Fruit fly (Drosophila melanogaster) whole organism, embryonic: ENCODE measurements around the gene CG1309.

Experiments used
- BEAF-32 ChIP-seq: fragments of 200-800 bp; sonication (Bioruptor generic); optimal IDR thresholded peaks from 3 replicates; lab custom pipeline; 2017; ENCODE audit warnings: missing biosample characterization, missing genetic modification characterization, mild to moderate bottlenecking, moderate library complexity, missing genetic modification reagents
- CG1024 ChIP-seq: fragments of 200-800 bp; sonication (Bioruptor generic); IDR thresholded peaks from 2 replicates; pipeline ENCODE4 v1.3.6; 2022; ENCODE audit warnings: missing biosample characterization, missing genetic modification characterization
- CG10462 ChIP-seq: fragments of 200-800 bp; sonication (Bioruptor generic); optimal IDR thresholded peaks from 2 replicates; lab custom pipeline; 2016; ENCODE audit warnings: missing biosample characterization, missing genetic modification characterization
- CG11504 ChIP-seq: fragments of 200-800 bp; sonication (Bioruptor generic); optimal IDR thresholded peaks from 3 replicates; lab custom pipeline; 2019; ENCODE audit warnings: missing biosample characterization, mild to moderate bottlenecking, missing genetic modification characterization, moderate library complexity
- CG12155 ChIP-seq: fragments of 200-800 bp; sonication (Bioruptor generic); optimal IDR thresholded peaks from 3 replicates; lab custom pipeline; 2016; ENCODE audit warnings: missing biosample characterization, missing genetic modification characterization
- CG12659 ChIP-seq: fragments of 200-800 bp; sonication (Bioruptor generic); optimal IDR thresholded peaks from 3 replicates; lab custom pipeline; 2017; ENCODE audit warnings: mild to moderate bottlenecking, missing biosample characterization, missing genetic modification reagents, missing genetic modification characterization
- CG14014 ChIP-seq: fragments of 200-800 bp; sonication (Bioruptor generic); IDR thresholded peaks from 2 replicates; pipeline ENCODE4 v1.3.6; 2022; ENCODE audit warnings: missing biosample characterization, missing genetic modification characterization
- CG15479 ChIP-seq: fragments of 200-800 bp; sonication (Bioruptor generic); optimal IDR thresholded peaks from 3 replicates; lab custom pipeline; 2019; ENCODE audit warnings: missing biosample characterization, mild to moderate bottlenecking, missing genetic modification characterization, moderate library complexity
- CG18262 ChIP-seq: fragments of 200-800 bp; optimal IDR thresholded peaks from 3 replicates; lab custom pipeline; 2019; ENCODE audit warnings: missing biosample characterization, mild to moderate bottlenecking, missing genetic modification characterization, moderate library complexity
- CG2199 ChIP-seq: fragments of 200-800 bp; sonication (Bioruptor generic); IDR thresholded peaks from 3 replicates; pipeline ENCODE4 v1.3.6; 2022; ENCODE audit warnings: missing biosample characterization, missing genetic modification characterization
- CG2678 ChIP-seq: fragments of 200-800 bp; sonication (Bioruptor generic); optimal IDR thresholded peaks from 3 replicates; lab custom pipeline; 2019; ENCODE audit warnings: missing biosample characterization, mild to moderate bottlenecking, missing genetic modification characterization, moderate library complexity
- CG3163 ChIP-seq: fragments of 200-800 bp; sonication (Bioruptor generic); optimal IDR thresholded peaks from 3 replicates; lab custom pipeline; 2016; ENCODE audit warnings: missing biosample characterization, missing genetic modification characterization
- CG3847 ChIP-seq: fragments of 200-800 bp; sonication (Bioruptor generic); IDR thresholded peaks from 2 replicates; pipeline ENCODE4 v1.3.6; 2022; ENCODE audit warnings: missing biosample characterization, missing genetic modification characterization
- CG3995 ChIP-seq: fragments of 200-800 bp; sonication (Bioruptor generic); optimal IDR thresholded peaks from 3 replicates; lab custom pipeline; 2016; ENCODE audit warnings: missing biosample characterization, missing genetic modification characterization
- CG6791 ChIP-seq: fragments of 200-800 bp; sonication (Bioruptor generic); IDR thresholded peaks from 3 replicates; pipeline ENCODE4 v1.3.6; 2022; ENCODE audit warnings: missing biosample characterization, missing genetic modification characterization; ENCODE audit not compliant: partially characterized antibody
- CG7786 ChIP-seq: fragments of 200-800 bp; sonication (Bioruptor generic); optimal IDR thresholded peaks from 2 replicates; lab custom pipeline; 2016; ENCODE audit warnings: missing biosample characterization, missing genetic modification characterization
- CG8924 ChIP-seq: fragments of 200-800 bp; optimal IDR thresholded peaks from 3 replicates; lab custom pipeline; 2019; ENCODE audit warnings: missing biosample characterization, mild to moderate bottlenecking, missing genetic modification characterization, moderate library complexity
- CG9609 ChIP-seq: fragments of 200-800 bp; sonication (Bioruptor generic); optimal IDR thresholded peaks from 3 replicates; lab custom pipeline; 2016; ENCODE audit warnings: missing biosample characterization, missing genetic modification characterization
- CG9876 ChIP-seq: fragments of 200-800 bp; sonication (Bioruptor generic); optimal IDR thresholded peaks from 2 replicates; lab custom pipeline; 2016; ENCODE audit warnings: missing biosample characterization, missing genetic modification characterization
- Chrac-16 ChIP-seq: fragments of 200-800 bp; sonication (Bioruptor generic); optimal IDR thresholded peaks from 3 replicates; lab custom pipeline; 2016; ENCODE audit warnings: missing biosample characterization, missing genetic modification characterization
- D19A ChIP-seq: fragments of 200-800 bp; optimal IDR thresholded peaks from 3 replicates; lab custom pipeline; 2019; ENCODE audit warnings: missing biosample characterization, mild to moderate bottlenecking, missing genetic modification characterization, moderate library complexity
- Drgx ChIP-seq: fragments of 200-800 bp; sonication (Bioruptor generic); IDR thresholded peaks from 2 replicates; pipeline ENCODE4 v1.3.6; 2022; ENCODE audit warnings: missing biosample characterization, missing genetic modification characterization
- Gug ChIP-seq: fragments of 200-800 bp; sonication (Bioruptor generic); IDR thresholded peaks from 4 replicates; pipeline ENCODE4 v1.3.6; 2022; ENCODE audit warnings: missing biosample characterization, missing genetic modification characterization
- Hmx ChIP-seq: fragments of 200-800 bp; sonication (Bioruptor generic); optimal IDR thresholded peaks from 2 replicates; lab custom pipeline; 2016; ENCODE audit warnings: missing biosample characterization, missing genetic modification characterization
- MESR4 ChIP-seq: fragments of 200-800 bp; sonication (Bioruptor generic); optimal IDR thresholded peaks from 2 replicates; lab custom pipeline; 2018; ENCODE audit warnings: missing biosample characterization, mild to moderate bottlenecking, missing genetic modification characterization, moderate library complexity
- Mad ChIP-seq: fragments of 200-800 bp; sonication (Bioruptor generic); optimal IDR thresholded peaks from 2 replicates; lab custom pipeline; 2016; ENCODE audit warnings: missing biosample characterization, missing genetic modification characterization
- Max ChIP-seq: fragments of 200-800 bp; sonication (Bioruptor generic); optimal IDR thresholded peaks from 2 replicates; lab custom pipeline; 2016; ENCODE audit warnings: missing biosample characterization, mild to moderate bottlenecking, missing genetic modification characterization
- Meics ChIP-seq: fragments of 200-800 bp; sonication (Bioruptor generic); optimal IDR thresholded peaks from 2 replicates; lab custom pipeline; 2017; ENCODE audit warnings: missing biosample characterization, mild to moderate bottlenecking, missing genetic modification characterization
- NFAT ChIP-seq: fragments of 200-800 bp; sonication (Bioruptor generic); IDR thresholded peaks from 2 replicates; pipeline ENCODE4 v1.3.6; 2022; ENCODE audit warnings: missing biosample characterization, missing genetic modification characterization
- Oli ChIP-seq: fragments of 200-800 bp; sonication (Bioruptor generic); optimal IDR thresholded peaks from 2 replicates; lab custom pipeline; 2018; ENCODE audit warnings: missing biosample characterization, mild to moderate bottlenecking, missing genetic modification characterization, moderate library complexity
- Ptx1 ChIP-seq: fragments of 200-800 bp; sonication (Bioruptor generic); IDR thresholded peaks from 2 replicates; pipeline ENCODE4 v1.3.6; 2022; ENCODE audit warnings: missing biosample characterization, missing genetic modification characterization
- Spps ChIP-seq: fragments of 200-800 bp; sonication (Bioruptor generic); optimal IDR thresholded peaks from 2 replicates; lab custom pipeline; 2018; ENCODE audit warnings: missing biosample characterization, mild to moderate bottlenecking, missing genetic modification characterization
- Ssrp ChIP-seq: fragments of 200-800 bp; sonication (Bioruptor generic); optimal IDR thresholded peaks from 2 replicates; lab custom pipeline; 2018; ENCODE audit warnings: missing biosample characterization, mild to moderate bottlenecking, missing genetic modification characterization, moderate library complexity
- az2 ChIP-seq: fragments of 200-800 bp; sonication (Bioruptor generic); optimal IDR thresholded peaks from 3 replicates; lab custom pipeline; 2016; ENCODE audit warnings: missing biosample characterization, missing genetic modification characterization
- bbx ChIP-seq: fragments of 200-800 bp; sonication (Bioruptor generic); IDR thresholded peaks from 2 replicates; pipeline ENCODE4 v1.3.6; 2022; ENCODE audit warnings: missing biosample characterization, missing genetic modification characterization; ENCODE audit not compliant: partially characterized antibody
- cas ChIP-seq: fragments of 200-800 bp; sonication (Bioruptor generic); IDR thresholded peaks from 2 replicates; pipeline ENCODE4 v1.3.6; 2022; ENCODE audit warnings: missing biosample characterization, missing genetic modification characterization
- dimm ChIP-seq: fragments of 200-800 bp; sonication (Bioruptor generic); IDR thresholded peaks from 2 replicates; pipeline ENCODE4 v1.3.6; 2022; ENCODE audit warnings: missing biosample characterization, missing genetic modification characterization
- grau ChIP-seq: fragments of 200-800 bp; optimal IDR thresholded peaks from 3 replicates; lab custom pipeline; 2019; ENCODE audit warnings: missing biosample characterization, mild to moderate bottlenecking, missing genetic modification characterization, moderate library complexity
- ind ChIP-seq: fragments of 200-800 bp; sonication (Bioruptor generic); optimal IDR thresholded peaks from 3 replicates; lab custom pipeline; 2016; ENCODE audit warnings: missing biosample characterization, missing genetic modification characterization
- kay ChIP-seq: fragments of 200-800 bp; sonication (Bioruptor generic); optimal IDR thresholded peaks from 2 replicates; lab custom pipeline; 2016; ENCODE audit warnings: missing biosample characterization, missing genetic modification characterization
- klu ChIP-seq: fragments of 200-800 bp; sonication (Bioruptor generic); IDR thresholded peaks from 2 replicates; pipeline ENCODE4 v1.3.6; 2022; ENCODE audit warnings: missing biosample characterization, missing genetic modification characterization
- knrl ChIP-seq: fragments of 200-800 bp; sonication (Bioruptor generic); IDR thresholded peaks from 3 replicates; pipeline ENCODE4 v1.3.6; 2022; ENCODE audit warnings: missing biosample characterization, missing genetic modification characterization; ENCODE audit not compliant: partially characterized antibody
- nerfin-2 ChIP-seq: fragments of 200-800 bp; sonication (Bioruptor generic); IDR thresholded peaks from 2 replicates; pipeline ENCODE4 v1.3.6; 2022; ENCODE audit warnings: missing biosample characterization, missing genetic modification characterization; ENCODE audit not compliant: partially characterized antibody
- nom ChIP-seq: fragments of 200-800 bp; sonication (Bioruptor generic); optimal IDR thresholded peaks from 2 replicates; lab custom pipeline; 2017; ENCODE audit warnings: missing biosample characterization, missing genetic modification characterization, mild to moderate bottlenecking, moderate library complexity, missing genetic modification reagents
- pum ChIP-seq: fragments of 200-800 bp; sonication (Bioruptor generic); optimal IDR thresholded peaks from 2 replicates; lab custom pipeline; 2016; ENCODE audit warnings: missing biosample characterization, missing genetic modification characterization
- row ChIP-seq: fragments of 200-800 bp; sonication (Bioruptor generic); IDR thresholded peaks from 3 replicates; pipeline ENCODE4 v1.3.6; 2022; ENCODE audit warnings: missing biosample characterization, missing genetic modification characterization
- sob ChIP-seq: fragments of 200-800 bp; sonication (Bioruptor generic); IDR thresholded peaks from 2 replicates; pipeline ENCODE4 v1.3.6; 2022; ENCODE audit warnings: missing biosample characterization, missing genetic modification characterization
- stc ChIP-seq: fragments of 200-800 bp; sonication (Bioruptor generic); IDR thresholded peaks from 2 replicates; pipeline ENCODE4 v1.3.6; 2022; ENCODE audit warnings: missing biosample characterization, missing genetic modification characterization
- tin ChIP-seq: fragments of 200-800 bp; sonication (Bioruptor generic); optimal IDR thresholded peaks from 3 replicates; lab custom pipeline; 2016; ENCODE audit warnings: missing biosample characterization, missing genetic modification characterization
- zfh2 ChIP-seq: fragments of 200-800 bp; sonication (Bioruptor generic); optimal IDR thresholded peaks from 2 replicates; lab custom pipeline; 2016; ENCODE audit warnings: missing biosample characterization, missing genetic modification characterization

Gene CG1309

dm6 chr3L:4254301-4254834 is 4.9 kb upstream of the CG1309 start, which contains the start of the genes ago and CG1265 (continued):
- no peak for TF ChIP-seq Spps (tag; lab: Kevin White, UChicago)
- no peak for TF ChIP-seq CG11504
- peak; percentile 25; the same call in 1 of the 2 replicates for TF ChIP-seq Drgx (GFP tag; lab: Robert Waterston, UW)
- TF ChIP-seq MESR4 (GFP tag; lab: Kevin White, UChicago): no peak
- peak; percentile 20; the same call in 1 of the 2 replicates for TF ChIP-seq stc (GFP tag; lab: Robert Waterston, UW)
- TF ChIP-seq dimm: no peak
- peak; percentile 47 for TF ChIP-seq CG14014 (GFP tag; lab: Robert Waterston, UW)
- no peak for TF ChIP-seq bbx
- peak; percentile 37 for TF ChIP-seq tin (GFP tag; lab: Kevin White, UChicago)
- peak; percentile 54 for TF ChIP-seq CG12659 (GFP tag; lab: Kevin White, UChicago)
- peak; percentile 10 for TF ChIP-seq Mad (GFP tag; lab: Kevin White, UChicago)
- peak; percentile 12; the same call in 1 of the 2 replicates for TF ChIP-seq CG3847 (GFP tag; lab: Robert Waterston, UW)
- TF ChIP-seq CG2199 (GFP tag; lab: Robert Waterston, UW): no peak
- no peak for TF ChIP-seq CG10462 (GFP tag; lab: Kevin White, UChicago)
- TF ChIP-seq CG6791 (GFP tag; lab: Robert Waterston, UW): peak; percentile 60
- peak; percentile 87 for TF ChIP-seq row (GFP tag; lab: Robert Waterston, UW)
- peak; percentile 54 for TF ChIP-seq CG2678 (tag; lab: Kevin White, UChicago)
- TF ChIP-seq Ssrp: peak; percentile 48
- peak; percentile 8 for TF ChIP-seq zfh2
- TF ChIP-seq CG18262: peak; percentile 65
- TF ChIP-seq Ptx1 (GFP tag; lab: Robert Waterston, UW): peak; percentile 43
- TF ChIP-seq knrl (GFP tag; lab: Robert Waterston, UW): 0 out of 3 replicates have a peak, but pooled peaks have one; percentile 30
- TF ChIP-seq az2 (GFP tag; lab: Kevin White, UChicago): peak; percentile 3
- TF ChIP-seq Max (GFP tag; lab: Kevin White, UChicago): no peak
- peak; percentile 16; the same call in 1 of the 2 replicates for TF ChIP-seq klu (GFP tag; lab: Robert Waterston, UW)
- peak; percentile 92 for TF ChIP-seq CG3995 (GFP tag; lab: Kevin White, UChicago)
- TF ChIP-seq CG7786: peak; percentile 24
- TF ChIP-seq D19A: peak; percentile 62
- TF ChIP-seq BEAF-32: peak; percentile 67
- TF ChIP-seq NFAT: peak; percentile 82
- peak; percentile 32; the same call in 1 of the 2 replicates for TF ChIP-seq CG1024 (GFP tag; lab: Robert Waterston, UW)
- no peak for TF ChIP-seq cas (GFP tag; lab: Robert Waterston, UW)
- peak; percentile 28 for TF ChIP-seq ind (GFP tag; lab: Kevin White, UChicago)
- no peak for TF ChIP-seq nom (GFP tag; lab: Kevin White, UChicago)
- TF ChIP-seq Gug (GFP tag; lab: Robert Waterston, UW): peak; percentile 55; the same call in 2 of the 4 replicates
- peak; percentile 31 for TF ChIP-seq Oli (tag; lab: Kevin White, UChicago)
- no peak for TF ChIP-seq CG15479 (GFP tag; lab: Kevin White, UChicago)
- no peak for TF ChIP-seq pum
- no peak for TF ChIP-seq Hmx (GFP tag; lab: Kevin White, UChicago)
- peak; percentile 56 for TF ChIP-seq grau (tag; lab: Kevin White, UChicago)
- TF ChIP-seq CG9609 (GFP tag; lab: Kevin White, UChicago): peak; percentile 10
- no peak for TF ChIP-seq CG9876 (GFP tag; lab: Kevin White, UChicago)
- peak; percentile 55 for TF ChIP-seq Meics (GFP tag; lab: Kevin White, UChicago)
- TF ChIP-seq kay (GFP tag; lab: Kevin White, UChicago): no peak
- TF ChIP-seq Chrac-16 (GFP tag; lab: Kevin White, UChicago): peak; percentile 32
- peak; percentile 21 for TF ChIP-seq CG12155 (GFP tag; lab: Kevin White, UChicago)
- TF ChIP-seq nerfin-2: no peak
- TF ChIP-seq sob (GFP tag; lab: Robert Waterston, UW): peak; percentile 15; the same call in 1 of the 2 replicates
- peak; percentile 58 for TF ChIP-seq CG8924 (tag; lab: Kevin White, UChicago)
- TF ChIP-seq CG3163 (GFP tag; lab: Kevin White, UChicago): no peak
